Fruit fly (Drosophila melanogaster): ENCODE measurements around the gene Ube4A.
A peak's percentile ranks its signal among the peaks of the same experiment; 100 is the strongest.

Gene Ube4A

dm6 chr2L:6693794-6694254, 35.5 kb downstream of the Ube4A start (continued):
- no peak for TF ChIP-seq CG7786 (GFP tag; optimal IDR thresholded peaks at IDR 0.05)
- peak; percentile 27 for TF ChIP-seq CG2120 (GFP tag; optimal IDR thresholded peaks at IDR 0.05)
- TF ChIP-seq tap (tag; optimal IDR thresholded peaks at IDR 0.05) = peak; percentile 49
- TF ChIP-seq Asciz (GFP tag; optimal IDR thresholded peaks at IDR 0.05) = peak; percentile 23
- no peak for TF ChIP-seq CG4404 (GFP tag; IDR thresholded peaks at IDR 0.05)
- no peak for TF ChIP-seq Neu2 (GFP tag; optimal IDR thresholded peaks at IDR 0.05; ENCODE audit: borderline replicate concordance)
- TF ChIP-seq pros (GFP tag; optimal IDR thresholded peaks at IDR 0.05) = no peak
- peak; percentile 14 for TF ChIP-seq CG34376 (GFP tag; optimal IDR thresholded peaks at IDR 0.05)
- peak; percentile 83 for TF ChIP-seq CG17361 (GFP tag; IDR thresholded peaks at IDR 0.05)
- TF ChIP-seq CG8290 (GFP tag; optimal IDR thresholded peaks at IDR 0.05) = peak; percentile 25
- no peak for TF ChIP-seq CG8290 (tag; optimal IDR thresholded peaks at IDR 0.05)
- TF ChIP-seq Hr51 (GFP tag; optimal IDR thresholded peaks at IDR 0.05) = peak in 1 of 2 experiments; percentile 78
- peak; percentile 28 for TF ChIP-seq CG11723 (GFP tag; optimal IDR thresholded peaks at IDR 0.05)
- TF ChIP-seq btn (GFP tag; optimal IDR thresholded peaks at IDR 0.05) = no peak
- TF ChIP-seq lov (optimal IDR thresholded peaks at IDR 0.05) = no peak
- TF ChIP-seq lov (GFP tag; IDR thresholded peaks at IDR 0.05) = no peak
- no peak for TF ChIP-seq en (GFP tag; optimal IDR thresholded peaks at IDR 0.05)
- TF ChIP-seq chif (GFP tag; optimal IDR thresholded peaks at IDR 0.05) = peak in 1 of 2 experiments; percentile 44
- peak; percentile 79 for TF ChIP-seq CG10267 (tag; optimal IDR thresholded peaks at IDR 0.05)
- TF ChIP-seq Drgx (GFP tag; IDR thresholded peaks at IDR 0.05) = 0 out of 2 replicates have a peak, but pooled peaks have one; percentile 9
- TF ChIP-seq ara (GFP tag; IDR thresholded peaks at IDR 0.05) = no peak
- TF ChIP-seq CG12104 (GFP tag; optimal IDR thresholded peaks at IDR 0.05) = peak; percentile 19
- TF ChIP-seq CG5953 (GFP tag; IDR thresholded peaks at IDR 0.05) = no peak
- no peak for TF ChIP-seq dimm (GFP tag; IDR thresholded peaks at IDR 0.05)
- peak; percentile 5 for TF ChIP-seq CG1603 (tag; optimal IDR thresholded peaks at IDR 0.05)
- no peak for TF ChIP-seq ranshi (GFP tag; IDR thresholded peaks at IDR 0.05)
- peak; percentile 77 for TF ChIP-seq CG2712 (tag; optimal IDR thresholded peaks at IDR 0.05)
- TF ChIP-seq D (optimal IDR thresholded peaks at IDR 0.05) = no peak
- peak; percentile 70 for TF ChIP-seq D (GFP tag; optimal IDR thresholded peaks at IDR 0.05)
- peak; percentile 48 for TF ChIP-seq CG10209 (GFP tag; optimal IDR thresholded peaks at IDR 0.05)
- no peak for TF ChIP-seq CG31224 (GFP tag; IDR thresholded peaks at IDR 0.05)
- peak; percentile 12 for TF ChIP-seq cwo (GFP tag; optimal IDR thresholded peaks at IDR 0.05)
- peak; percentile 59 for TF ChIP-seq CG9437 (GFP tag; optimal IDR thresholded peaks at IDR 0.05)
- TF ChIP-seq CG12659 (GFP tag; optimal IDR thresholded peaks at IDR 0.05) = peak; percentile 50
- TF ChIP-seq CG33557 (GFP tag; optimal IDR thresholded peaks at IDR 0.05) = peak; percentile 48
- no peak for TF ChIP-seq exex (tag; optimal IDR thresholded peaks at IDR 0.05)
- TF ChIP-seq trem (tag; optimal IDR thresholded peaks at IDR 0.05) = peak; percentile 36
- peak; percentile 50 for TF ChIP-seq PHDP (tag; optimal IDR thresholded peaks at IDR 0.05)
- TF ChIP-seq lab (GFP tag; optimal IDR thresholded peaks at IDR 0.05) = peak; percentile 9
- TF ChIP-seq onecut (GFP tag; IDR thresholded peaks at IDR 0.05) = 0 out of 2 replicates have a peak, but pooled peaks have one; percentile 21
- peak; percentile 48 for TF ChIP-seq CG17359 (tag; optimal IDR thresholded peaks at IDR 0.05)
- TF ChIP-seq CG1024 (GFP tag; IDR thresholded peaks at IDR 0.05) = no peak
- no peak for TF ChIP-seq Trl (optimal IDR thresholded peaks at IDR 0.05)
- no peak for TF ChIP-seq Trl (GFP tag; optimal IDR thresholded peaks at IDR 0.05)
- TF ChIP-seq dysf (GFP tag; IDR thresholded peaks at IDR 0.05) = 0 out of 3 replicates have a peak, but pooled peaks have one; percentile 39
- TF ChIP-seq CG10654 (GFP tag; optimal IDR thresholded peaks at IDR 0.05) = no peak
- TF ChIP-seq Hr3 (GFP tag; optimal IDR thresholded peaks at IDR 0.05) = peak; percentile 27
- peak; percentile 36 for TF ChIP-seq unpg (GFP tag; optimal IDR thresholded peaks at IDR 0.05)
- TF ChIP-seq CG10543 (GFP tag; optimal IDR thresholded peaks at IDR 0.05) = no peak
- 0 out of 2 replicates have a peak, but pooled peaks have one; percentile 10 for TF ChIP-seq E2f1 (GFP tag; IDR thresholded peaks at IDR 0.05)
- TF ChIP-seq CG14965 (GFP tag; optimal IDR thresholded peaks at IDR 0.05; ENCODE audit: borderline replicate concordance) = no peak
